Worm (Caenorhabditis elegans) whole organism, L4/young adult: ENCODE results near the gene cyb-1.

ENCODE experiments used
- W03F9.2 ChIP-seq: fragments of 150-350 bp; optimal IDR thresholded peaks from 2 replicates; lab custom pipeline; 2014; ENCODE audit warnings: missing biosample characterization, missing genetic modification characterization
- dao-5 ChIP-seq: sonication (generic microtip); optimal IDR thresholded peaks from 2 replicates; lab custom pipeline; 2016; ENCODE audit warnings: missing genotype, missing genetic modification characterization, moderate library complexity, missing compliant biosample characterization
- him-1 ChIP-seq: sonication (generic microtip); optimal IDR thresholded peaks from 2 replicates; lab custom pipeline; 2016; ENCODE audit warnings: missing genotype, missing genetic modification reagents, missing genetic modification characterization, missing compliant biosample characterization

The cyb-1 gene

DNA sequence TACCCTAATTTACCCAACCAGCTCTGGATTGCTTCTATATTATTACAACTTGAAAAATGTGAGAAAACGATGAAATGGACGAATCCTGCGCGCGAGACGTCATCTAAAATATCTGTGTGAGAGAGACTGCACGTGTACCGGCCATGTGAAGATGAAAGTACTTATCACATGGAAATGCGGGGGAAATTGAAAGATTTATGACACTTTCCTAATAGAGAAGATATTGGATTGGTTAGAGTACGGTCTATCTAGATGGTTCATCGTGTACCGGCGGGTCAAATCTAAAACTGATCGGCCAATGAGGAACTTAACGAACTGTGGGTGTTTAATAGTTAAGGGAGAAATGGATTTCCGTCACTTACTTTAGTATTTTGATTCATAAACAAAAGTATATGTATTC lies 47.0 kb downstream of the cyb-1 start:
- no peak for TF ChIP-seq him-1
- TF ChIP-seq W03F9.2 (tag; lab: Kevin White, UChicago): no peak
- TF ChIP-seq dao-5: no peak

DNA sequence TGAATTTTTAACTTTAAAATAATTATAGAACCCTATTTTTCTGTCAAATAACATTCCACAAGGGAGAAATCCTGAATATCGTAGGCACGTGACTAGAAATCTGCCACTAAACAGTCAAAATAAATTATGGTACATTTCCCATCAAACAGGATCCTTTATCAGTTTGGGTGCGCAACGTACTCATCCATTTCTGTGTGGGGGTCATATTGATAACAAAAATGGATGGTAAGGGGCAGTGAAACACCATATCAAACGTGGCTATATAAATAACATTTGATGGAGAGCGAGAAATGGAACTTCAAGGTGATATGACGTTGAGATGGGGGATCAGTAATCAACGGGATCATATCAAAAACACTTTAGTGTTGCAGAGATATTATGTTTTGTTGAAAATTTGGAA lies 49.1 kb downstream of the cyb-1 start:
- TF ChIP-seq dao-5: no peak
- no peak for TF ChIP-seq him-1
- no peak for TF ChIP-seq W03F9.2 (tag; lab: Kevin White, UChicago)

DNA sequence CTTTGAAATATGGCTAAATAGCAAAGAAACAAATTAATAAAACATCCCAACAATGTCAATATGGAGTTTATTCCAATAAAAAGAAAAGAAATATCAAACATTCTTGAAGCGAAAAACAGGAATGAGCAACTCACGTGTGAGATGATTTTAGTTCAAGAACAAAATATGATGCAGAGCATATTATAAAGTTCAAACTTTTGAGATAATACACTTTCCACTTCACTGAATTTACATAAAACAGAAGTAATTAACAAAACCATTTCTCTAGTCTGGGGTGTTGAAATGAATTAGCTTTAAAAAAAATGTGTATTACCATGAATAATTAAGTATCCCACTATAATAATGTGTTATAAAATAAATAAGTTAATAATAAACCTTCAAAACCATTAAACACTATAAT lies 51.7 kb downstream of the cyb-1 start, which contains the start of gene srd-7:
TSS of gene srd-7 (minus strand) at position 101 of the 400 bp plus-strand sequence.
- TF ChIP-seq him-1 (no peak), W03F9.2 (tag; lab: Kevin White, UChicago) (no peak), dao-5 (no peak)
